Worm (Caenorhabditis elegans) whole organism, L3 larva: ENCODE data around the gene T05A8.7.
A peak's percentile ranks its signal among the peaks of the same experiment; 100 is the strongest.

ENCODE experiments used
- R02D3.7 ChIP-seq: fragments of 150-350 bp; optimal IDR thresholded peaks from 2 replicates; lab custom pipeline; 2014; ENCODE audit warnings: missing biosample characterization, missing genetic modification characterization
- aly-2 ChIP-seq: fragments of 150-350 bp; optimal IDR thresholded peaks from 2 replicates; lab custom pipeline; 2014; ENCODE audit warnings: missing biosample characterization, missing genetic modification characterization
- ama-1 ChIP-seq: fragments of 150-350 bp; optimal IDR thresholded peaks from 2 replicates; lab custom pipeline; 2018
- ceh-16 ChIP-seq: sonication (generic microtip); optimal IDR thresholded peaks from 2 replicates; lab custom pipeline; 2017; ENCODE audit warnings: missing biosample characterization, missing genetic modification characterization
- ceh-28 ChIP-seq: fragments of 150-350 bp; optimal IDR thresholded peaks from 2 replicates; lab custom pipeline; 2014; ENCODE audit warnings: missing biosample characterization, missing genetic modification reagents, missing genetic modification characterization
- ceh-82 ChIP-seq: fragments of 150-350 bp; optimal IDR thresholded peaks from 2 replicates; lab custom pipeline; 2014; ENCODE audit warnings: missing biosample characterization, missing genetic modification characterization
- ceh-9 ChIP-seq: sonication (generic microtip); optimal IDR thresholded peaks from 2 replicates; lab custom pipeline; 2018; ENCODE audit warnings: missing biosample characterization, missing genetic modification characterization
- daf-12 ChIP-seq: fragments of 150-350 bp; optimal IDR thresholded peaks from 2 replicates; lab custom pipeline; 2014; ENCODE audit warnings: missing biosample characterization, missing genetic modification reagents, missing genetic modification characterization
- egl-27 ChIP-seq: sonication (generic microtip); optimal IDR thresholded peaks from 4 replicates; lab custom pipeline; 2017; ENCODE audit warnings: missing biosample characterization, missing genetic modification reagents, missing genetic modification characterization
- egl-5 ChIP-seq: fragments of 150-350 bp; optimal IDR thresholded peaks from 2 replicates; lab custom pipeline; 2017; ENCODE audit warnings: missing biosample characterization, missing genetic modification reagents, missing genetic modification characterization, inconsistent platforms
- elt-2 ChIP-seq: sonication (generic microtip); optimal IDR thresholded peaks from 2 replicates; lab custom pipeline; 2016; ENCODE audit warnings: missing genetic modification reagents, mild to moderate bottlenecking, missing genetic modification characterization, missing compliant biosample characterization
- elt-3 ChIP-seq, 3 experiments: fragments of 150-350 bp in 1 of 3; sonication (generic microtip) in 2 of 3; optimal IDR thresholded peaks; 2 replicates in 2 of 3; 4 replicates in 1 of 3; lab custom pipeline; 2014 to 2017; ENCODE audit warnings: missing biosample characterization in 3 of 3, missing genetic modification characterization in 3 of 3
- fkh-10 ChIP-seq: sonication (generic microtip); optimal IDR thresholded peaks from 2 replicates; lab custom pipeline; 2017; ENCODE audit warnings: missing biosample characterization, missing genetic modification reagents, missing genetic modification characterization
- fkh-2 ChIP-seq: fragments of 150-350 bp; optimal IDR thresholded peaks from 2 replicates; lab custom pipeline; 2014; ENCODE audit warnings: missing biosample characterization, missing genetic modification reagents, missing genetic modification characterization
- fos-1 ChIP-seq: fragments of 150-350 bp; optimal IDR thresholded peaks from 2 replicates; lab custom pipeline; 2014; ENCODE audit warnings: missing biosample characterization, missing genetic modification characterization
- hmg-11 ChIP-seq: sonication (generic microtip); optimal IDR thresholded peaks from 2 replicates; lab custom pipeline; 2016; ENCODE audit warnings: missing genetic modification characterization, missing compliant biosample characterization
- jun-1 ChIP-seq: fragments of 150-350 bp; optimal IDR thresholded peaks from 2 replicates; lab custom pipeline; 2014; ENCODE audit warnings: missing biosample characterization, missing genetic modification reagents, missing genetic modification characterization
- lin-15B ChIP-seq: fragments of 150-350 bp; optimal IDR thresholded peaks from 2 replicates; lab custom pipeline; 2014; ENCODE audit warnings: missing biosample characterization, missing genetic modification characterization
- lin-39 ChIP-seq: fragments of 150-350 bp; optimal IDR thresholded peaks from 2 replicates; lab custom pipeline; 2018; ENCODE audit warnings: missing biosample characterization, missing genetic modification reagents, missing genetic modification characterization
- lsy-12 ChIP-seq: sonication (generic microtip); optimal IDR thresholded peaks from 2 replicates; lab custom pipeline; 2016; ENCODE audit warnings: mild to moderate bottlenecking, missing genetic modification characterization, missing compliant biosample characterization
- mdl-1 ChIP-seq: fragments of 150-350 bp; optimal IDR thresholded peaks from 2 replicates; lab custom pipeline; 2014; ENCODE audit warnings: missing biosample characterization, missing genetic modification characterization
- mml-1 ChIP-seq: fragments of 150-350 bp; sonication (generic microtip); optimal IDR thresholded peaks from 3 replicates; lab custom pipeline; 2014; ENCODE audit warnings: missing biosample characterization, missing genetic modification characterization
- nfya-1 ChIP-seq: sonication (generic microtip); optimal IDR thresholded peaks from 2 replicates; lab custom pipeline; 2017; ENCODE audit warnings: missing genetic modification characterization, mild to moderate bottlenecking, missing compliant biosample characterization, antibody characterized with exemption, moderate library complexity; ENCODE audit not compliant: insufficient read depth
- nhr-11 ChIP-seq: fragments of 150-350 bp; optimal IDR thresholded peaks from 2 replicates; lab custom pipeline; 2014; ENCODE audit warnings: missing biosample characterization, missing genetic modification characterization
- nhr-23 ChIP-seq: fragments of 150-350 bp; optimal IDR thresholded peaks from 2 replicates; lab custom pipeline; 2014; ENCODE audit warnings: missing biosample characterization, missing genetic modification reagents, missing genetic modification characterization
- nhr-25 ChIP-seq: sonication (generic microtip); optimal IDR thresholded peaks from 2 replicates; lab custom pipeline; 2017; ENCODE audit warnings: missing biosample characterization, missing genetic modification characterization
- nhr-28 ChIP-seq: fragments of 150-350 bp; optimal IDR thresholded peaks from 2 replicates; lab custom pipeline; 2014; ENCODE audit warnings: missing biosample characterization, missing genetic modification characterization
- nhr-43 ChIP-seq: sonication (generic microtip); optimal IDR thresholded peaks from 2 replicates; lab custom pipeline; 2016; ENCODE audit warnings: mild to moderate bottlenecking, missing genetic modification characterization, missing compliant biosample characterization; ENCODE audit not compliant: poor library complexity, severe bottlenecking
- nhr-67 ChIP-seq: fragments of 150-350 bp; optimal IDR thresholded peaks from 2 replicates; lab custom pipeline; 2014; ENCODE audit warnings: missing biosample characterization, missing genetic modification characterization
- nhr-76 ChIP-seq: fragments of 150-350 bp; sonication (generic microtip); optimal IDR thresholded peaks from 5 replicates; lab custom pipeline; 2014; ENCODE audit warnings: missing biosample characterization, missing genetic modification characterization
- nhr-77 ChIP-seq: fragments of 150-350 bp; optimal IDR thresholded peaks from 2 replicates; lab custom pipeline; 2014; ENCODE audit warnings: missing biosample characterization, missing genetic modification characterization
- pqm-1 ChIP-seq: fragments of 150-350 bp; optimal IDR thresholded peaks from 2 replicates; lab custom pipeline; 2017; ENCODE audit warnings: missing biosample characterization, missing genetic modification characterization, inconsistent platforms
- sea-2 ChIP-seq: fragments of 150-350 bp; sonication (generic microtip); optimal IDR thresholded peaks from 4 replicates; lab custom pipeline; 2014; ENCODE audit warnings: missing biosample characterization, missing genetic modification reagents, missing genetic modification characterization
- skn-1 ChIP-seq: fragments of 150-350 bp; optimal IDR thresholded peaks from 2 replicates; lab custom pipeline; 2014; ENCODE audit warnings: missing biosample characterization, missing genetic modification characterization
- snpc-4 ChIP-seq: fragments of 150-350 bp; optimal IDR thresholded peaks from 2 replicates; lab custom pipeline; 2014; ENCODE audit warnings: missing biosample characterization, missing genetic modification characterization
- tbx-2 ChIP-seq: sonication (generic microtip); optimal IDR thresholded peaks from 2 replicates; lab custom pipeline; 2016; ENCODE audit warnings: mild to moderate bottlenecking, missing genetic modification characterization, missing compliant biosample characterization
- unc-62 ChIP-seq: fragments of 150-350 bp; sonication (generic microtip); optimal IDR thresholded peaks from 4 replicates; lab custom pipeline; 2014; ENCODE audit warnings: missing biosample characterization, missing genetic modification reagents, missing genetic modification characterization
- zag-1 ChIP-seq: fragments of 150-350 bp; optimal IDR thresholded peaks from 2 replicates; lab custom pipeline; 2014; ENCODE audit warnings: missing biosample characterization, missing genetic modification characterization

T05A8.7 gene

DNA sequence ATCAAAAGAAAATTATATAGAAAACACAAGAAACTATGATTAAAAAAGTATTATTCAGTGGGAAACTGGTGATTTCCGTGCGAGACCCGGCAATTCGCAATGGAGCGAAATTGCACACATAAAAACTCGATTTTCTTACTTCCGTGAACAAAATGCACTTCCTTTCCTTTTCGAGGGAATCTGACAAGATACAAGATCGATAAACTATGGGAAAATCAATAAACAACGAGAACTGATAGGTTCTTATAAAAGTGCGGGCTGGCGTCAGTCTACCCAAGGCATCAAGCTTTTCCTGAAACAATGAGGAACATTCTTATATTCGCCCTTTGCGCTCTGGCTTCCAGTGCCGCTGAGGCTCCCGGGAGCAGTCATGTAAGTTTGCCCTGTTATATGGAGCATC is 10.8 kb upstream of the T05A8.7 start, which contains the start of gene F29A7.3:
F29A7.3 (plus strand) TSS at position 301 of the 400 bp plus-strand sequence.
- TF ChIP-seq nhr-11 (tag; lab: Kevin White, UChicago) (no peak), zag-1 (tag; lab: Kevin White, UChicago) (no peak), nhr-23 (no peak), fkh-10 (GFP tag; lab: Kevin White, UChicago) (no peak), nfya-1 (tag; lab: Kevin White, UChicago) (no peak), mml-1 (tag; lab: Kevin White, UChicago) (no peak), nhr-28 (tag; lab: Kevin White, UChicago) (no peak), skn-1 (no peak), nhr-76 (tag; lab: Kevin White, UChicago) (no peak), R02D3.7 (no peak), nhr-43 (tag; lab: Kevin White, UChicago) (no peak), fkh-2 (tag; lab: Kevin White, UChicago) (no peak), unc-62 (no peak), lin-15B (tag; lab: Kevin White, UChicago) (no peak)

DNA sequence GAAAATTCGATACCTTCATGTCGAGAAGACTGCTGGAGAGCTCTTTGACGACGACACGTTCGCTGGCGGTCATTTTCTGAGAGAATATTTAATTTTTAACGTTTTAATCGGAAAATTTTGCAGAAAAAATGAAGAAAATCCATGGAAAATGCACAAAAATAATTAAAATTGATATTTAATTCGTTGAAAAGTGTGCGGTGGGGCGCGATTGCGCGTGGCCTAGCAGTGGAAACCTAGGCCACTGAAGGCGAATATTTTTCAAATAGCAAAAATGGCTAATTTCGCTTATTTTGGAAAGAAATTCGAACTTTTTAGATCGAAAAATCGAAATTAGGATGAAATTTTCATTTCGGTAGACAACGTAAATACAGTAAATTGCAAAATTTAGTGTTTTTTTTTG is 10.4 kb upstream of the T05A8.7 start, which contains the start of gene F29A7.6:
F29A7.6 (minus strand) TSS at position 76 of the 400 bp plus-strand sequence.
- TF ChIP-seq snpc-4, result peak; percentile 71
- peak; percentile 79 for TF ChIP-seq lin-15B (tag; lab: Kevin White, UChicago)
- no peak for TF ChIP-seq nhr-25 (tag; lab: Kevin White, UChicago)
- peak; percentile 47 for TF ChIP-seq nhr-43 (tag; lab: Kevin White, UChicago)
- TF ChIP-seq tbx-2, result no peak
- peak; percentile 12 for TF ChIP-seq pqm-1 (tag; lab: Kevin White, UChicago)
- peak; percentile 38 for TF ChIP-seq lin-39 (tag; lab: Kevin White, UChicago)
- peak; percentile 12 for TF ChIP-seq R02D3.7
- TF ChIP-seq ceh-16 (tag; lab: Kevin White, UChicago), result no peak
- TF ChIP-seq nhr-11 (tag; lab: Kevin White, UChicago), result no peak
- peak; percentile 25 for TF ChIP-seq elt-2
- TF ChIP-seq jun-1, result no peak
- TF ChIP-seq nhr-23, result peak; percentile 30
- TF ChIP-seq, all 47 proteins: peak for 8

DNA sequence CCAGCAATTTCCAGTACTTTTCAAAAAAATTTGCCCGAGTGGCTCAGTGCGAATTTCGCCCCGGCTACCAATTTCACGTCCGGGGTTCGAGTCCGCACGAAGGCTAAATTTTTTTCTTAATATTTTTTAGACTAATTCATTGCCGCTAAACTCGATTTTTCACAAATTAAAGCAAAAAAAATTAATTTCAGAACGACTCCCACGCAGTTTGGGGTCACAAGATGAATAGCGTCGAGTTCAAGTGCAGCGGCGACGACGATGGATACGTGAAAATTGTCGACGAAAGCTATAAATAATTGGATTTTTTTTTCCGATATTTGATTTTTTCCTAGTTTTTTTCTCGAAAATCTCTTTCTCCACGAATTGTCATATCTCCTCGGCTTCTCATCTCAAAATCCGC is 9.1 kb upstream of the T05A8.7 start:
- TF ChIP-seq elt-2 (peak; percentile 14), lin-15B (tag; lab: Kevin White, UChicago) (no peak), nhr-67 (tag; lab: Kevin White, UChicago) (no peak), nhr-25 (tag; lab: Kevin White, UChicago) (no peak), elt-3 (tag; optimal IDR thresholded peaks at IDR 0.05; lab: Kevin White, UChicago) (no peak), fos-1 (tag; lab: Kevin White, UChicago) (no peak), sea-2 (GFP tag; lab: Kevin White, UChicago) (no peak), nhr-43 (tag; lab: Kevin White, UChicago) (no peak)

DNA sequence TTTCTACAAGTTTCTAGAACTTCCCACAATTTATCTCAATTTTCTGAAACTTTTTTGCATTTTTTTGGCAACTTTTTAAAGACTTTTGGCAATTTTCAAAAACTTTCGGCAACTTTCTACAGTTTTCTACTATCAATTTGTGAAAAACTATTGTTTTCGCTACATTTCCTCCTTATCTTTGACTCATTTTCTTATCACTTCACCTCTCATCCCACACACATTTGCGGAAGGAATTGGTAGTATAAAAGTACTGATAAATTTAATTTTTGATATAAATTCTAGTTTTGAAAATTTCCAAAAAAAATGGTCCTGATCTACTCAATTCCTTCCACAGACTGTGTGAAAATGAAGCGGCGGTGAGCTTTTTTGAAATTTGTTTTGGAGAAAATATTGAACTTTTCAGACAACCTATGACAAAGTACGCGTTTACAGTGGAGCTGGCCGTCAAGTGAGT is 7.5 kb upstream of the T05A8.7 start, which contains the start of gene F29A7.4:
F29A7.4 (plus strand) TSS at position 404 of the 454 bp plus-strand sequence.
- TF ChIP-seq skn-1 (no peak), lin-39 (tag; lab: Kevin White, UChicago) (no peak), aly-2 (tag; lab: Kevin White, UChicago) (no peak), elt-2 (peak; percentile 64), pqm-1 (tag; lab: Kevin White, UChicago) (peak; percentile 58), ceh-28 (tag; lab: Kevin White, UChicago) (no peak), egl-5 (tag; lab: Kevin White, UChicago) (no peak), nhr-25 (tag; lab: Kevin White, UChicago) (no peak), nfya-1 (tag; lab: Kevin White, UChicago) (no peak)

DNA sequence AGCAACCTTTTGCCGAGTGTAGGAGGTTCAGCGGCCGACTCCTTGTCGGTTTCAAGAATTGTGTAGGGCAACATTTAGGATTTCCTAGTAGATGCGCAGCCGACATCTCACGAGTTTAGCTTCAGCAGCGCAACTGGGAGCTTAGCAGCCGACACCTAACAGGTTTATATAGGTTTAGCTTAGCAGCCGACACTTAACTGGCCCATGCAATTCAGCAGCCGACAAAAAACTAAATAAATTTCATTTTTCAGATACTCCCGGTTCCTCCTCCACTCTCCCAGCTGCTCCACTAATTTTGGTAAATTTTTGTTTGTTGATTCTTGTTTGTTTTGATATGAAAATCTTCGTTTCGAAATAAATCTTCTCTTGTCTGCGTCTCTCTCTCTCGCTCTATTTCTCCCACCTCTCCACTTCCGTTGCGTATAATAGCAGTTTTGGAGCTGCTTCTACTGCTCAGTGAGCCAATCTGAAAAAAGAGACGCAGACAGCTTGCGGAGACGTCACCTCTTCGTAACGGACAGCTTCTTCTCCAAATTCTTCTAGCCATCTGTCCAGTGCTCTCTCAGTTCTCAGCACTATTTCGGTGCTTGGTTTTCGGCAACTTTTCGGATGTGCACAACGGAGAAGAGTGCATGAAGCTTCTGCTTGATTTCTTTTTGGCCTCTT is 5.9 kb upstream of the T05A8.7 start:
- TF ChIP-seq nhr-28 (tag; lab: Kevin White, UChicago) (no peak), sea-2 (GFP tag; lab: Kevin White, UChicago) (no peak), lin-39 (tag; lab: Kevin White, UChicago) (peak; percentile 71), ceh-9 (tag; lab: Kevin White, UChicago) (no peak), nhr-67 (tag; lab: Kevin White, UChicago) (no peak), egl-5 (tag; lab: Kevin White, UChicago) (peak; percentile 15), fkh-10 (GFP tag; lab: Kevin White, UChicago) (peak; percentile 31), jun-1 (no peak), elt-3 (tag; optimal IDR thresholded peaks at IDR 0.05; lab: Kevin White, UChicago) (no peak), daf-12 (tag; lab: Kevin White, UChicago) (no peak), fkh-2 (tag; lab: Kevin White, UChicago) (no peak), nhr-23 (no peak), ceh-82 (peak; percentile 26), skn-1 (peak; percentile 10), ama-1 (lab: Kevin White, UChicago) (no peak), zag-1 (tag; lab: Kevin White, UChicago) (peak; percentile 30), snpc-4 (peak; percentile 41), pqm-1 (tag; lab: Kevin White, UChicago) (no peak), lsy-12 (tag; lab: Kevin White, UChicago) (no peak), mdl-1 (tag; lab: Kevin White, UChicago) (no peak), fos-1 (tag; lab: Kevin White, UChicago) (no peak), hmg-11 (peak; percentile 76), tbx-2 (peak; percentile 46), unc-62 (peak; percentile 79), lin-15B (tag; lab: Kevin White, UChicago) (peak; percentile 41), nfya-1 (tag; lab: Kevin White, UChicago) (peak; percentile 81), R02D3.7 (peak; percentile 13), egl-27 (tag; lab: Kevin White, UChicago) (no peak), nhr-77 (tag; lab: Kevin White, UChicago) (no peak)
- TF ChIP-seq, all 47 proteins: peak for 13
